Worm (Caenorhabditis elegans): ENCODE data around the gene F47B10.9.

ce11 chrX:10903416-10903815 lies 10.5 kb downstream of the F47B10.9 start:
- no peak for TF ChIP-seq elt-3 (tag; optimal IDR thresholded peaks at IDR 0.05)
- no peak for TF ChIP-seq nfya-1 (tag; optimal IDR thresholded peaks at IDR 0.05; ENCODE audit: insufficient read depth)
- TF ChIP-seq pqm-1 (tag; optimal IDR thresholded peaks at IDR 0.05) = no peak
- no peak for TF ChIP-seq lsy-12 (tag; optimal IDR thresholded peaks at IDR 0.05)
- no peak for TF ChIP-seq ztf-4 (tag; optimal IDR thresholded peaks at IDR 0.05)
